Worm (Caenorhabditis elegans): ENCODE data around the gene F52D2.12.

- TF ChIP-seq him-1 (tag; optimal IDR thresholded peaks at IDR 0.05) (no peak), dao-5 (tag; optimal IDR thresholded peaks at IDR 0.05) (no peak), W03F9.2 (tag; optimal IDR thresholded peaks at IDR 0.05) (no peak)
Observed at ce11 chrX:1960895-1961715, 16.7 kb upstream of the F52D2.12 start.

All from whole organism, L4/young adult.